Worm (Caenorhabditis elegans): ENCODE measurements around the gene srsx-35.

ce11 chrV:20664930-20665329 lies 16.3 kb upstream of the srsx-35 start:
- TF ChIP-seq eor-1 (tag; optimal IDR thresholded peaks at IDR 0.05) (no peak), unc-39 (tag; optimal IDR thresholded peaks at IDR 0.05) (no peak), zag-1 (tag; optimal IDR thresholded peaks at IDR 0.05) (no peak), elt-3 (tag; optimal IDR thresholded peaks at IDR 0.05) (no peak)

All from whole organism, L3 larva.